Fruit fly (Drosophila melanogaster) whole organism, prepupa: ENCODE results near the gene CG46280.

Experiments used
- Blimp-1 ChIP-seq: fragments of 200-800 bp; sonication (Bioruptor generic); optimal IDR thresholded peaks from 3 replicates; lab custom pipeline; 2017; ENCODE audit warnings: missing biosample characterization, missing genetic modification characterization, mild to moderate bottlenecking, moderate library complexity, missing genetic modification reagents
- CG3919 ChIP-seq: fragments of 200-800 bp; sonication (Bioruptor generic); optimal IDR thresholded peaks from 3 replicates; lab custom pipeline; 2016; ENCODE audit warnings: missing biosample characterization, missing genetic modification characterization
- CG6808 ChIP-seq: fragments of 200-800 bp; sonication (Bioruptor generic); optimal IDR thresholded peaks from 3 replicates; lab custom pipeline; 2017; ENCODE audit warnings: missing biosample characterization, missing genetic modification characterization, mild to moderate bottlenecking, moderate library complexity, missing genetic modification reagents
- Eip75B ChIP-seq: fragments of 200-800 bp; sonication (Bioruptor generic); optimal IDR thresholded peaks from 3 replicates; lab custom pipeline; 2016; ENCODE audit warnings: missing biosample characterization, missing genetic modification characterization
- Met ChIP-seq: fragments of 200-800 bp; sonication (Bioruptor generic); optimal IDR thresholded peaks from 3 replicates; lab custom pipeline; 2016; ENCODE audit warnings: missing biosample characterization, missing genetic modification characterization
- OdsH ChIP-seq: fragments of 200-800 bp; sonication (Bioruptor generic); optimal IDR thresholded peaks from 3 replicates; lab custom pipeline; 2016; ENCODE audit warnings: missing biosample characterization, missing genetic modification characterization
- fkh ChIP-seq: fragments of 200-800 bp; sonication (Bioruptor generic); optimal IDR thresholded peaks from 3 replicates; lab custom pipeline; 2017; ENCODE audit warnings: missing biosample characterization, mild to moderate bottlenecking, missing genetic modification characterization, moderate library complexity
- net ChIP-seq: fragments of 200-800 bp; sonication (Bioruptor generic); optimal IDR thresholded peaks from 3 replicates; lab custom pipeline; 2016; ENCODE audit warnings: missing biosample characterization, missing genetic modification characterization
- pdm3 ChIP-seq: fragments of 200-800 bp; sonication (Bioruptor generic); optimal IDR thresholded peaks from 3 replicates; lab custom pipeline; 2016; ENCODE audit warnings: missing biosample characterization, missing genetic modification characterization

DNA sequence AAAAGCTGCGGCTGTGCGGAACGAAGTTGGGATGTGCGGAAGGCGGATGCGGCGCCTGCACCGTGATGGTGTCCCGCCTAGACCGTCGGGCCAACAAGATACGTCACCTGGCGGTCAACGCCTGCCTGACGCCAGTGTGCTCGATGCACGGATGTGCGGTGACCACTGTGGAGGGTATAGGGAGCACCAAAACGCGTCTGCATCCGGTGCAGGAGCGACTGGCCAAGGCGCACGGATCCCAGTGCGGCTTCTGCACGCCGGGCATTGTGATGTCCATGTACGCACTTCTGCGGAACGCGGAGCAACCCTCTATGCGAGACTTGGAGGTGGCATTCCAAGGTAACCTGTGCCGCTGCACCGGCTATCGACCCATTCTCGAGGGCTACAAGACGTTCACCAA is 3.2 kb upstream of the CG46280 start:
- no peak for TF ChIP-seq pdm3 (GFP tag; lab: Kevin White, UChicago)
- TF ChIP-seq CG3919, result no peak
- no peak for TF ChIP-seq OdsH (GFP tag; lab: Kevin White, UChicago)
- no peak for TF ChIP-seq Met (GFP tag; lab: Kevin White, UChicago)
- TF ChIP-seq net (GFP tag; lab: Kevin White, UChicago), result no peak
- TF ChIP-seq CG6808 (GFP tag; lab: Kevin White, UChicago), result no peak
- no peak for TF ChIP-seq fkh (GFP tag; lab: Kevin White, UChicago)
- no peak for TF ChIP-seq Blimp-1 (GFP tag; lab: Kevin White, UChicago)
- no peak for TF ChIP-seq Eip75B (GFP tag; lab: Kevin White, UChicago)
